Fruit fly (Drosophila melanogaster): ENCODE results near the gene MED28.
A peak's percentile ranks its signal among the peaks of the same experiment; 100 is the strongest.

MED28 gene

dm6 chr3R:25476744-25477143 is at the start of gene MED28, which contains the start of gene CG4553:
Gene MED28, plus strand, starts transcription at chr3R:25477003.
Gene CG4553, minus strand, starts transcription at chr3R:25476915.
- TF ChIP-seq CG8478 (optimal IDR thresholded peaks at IDR 0.05): no peak
- TF ChIP-seq CTCF (optimal IDR thresholded peaks at IDR 0.05): no peak

dm6 chr3R:25427175-25427574 is 49.6 kb upstream of the MED28 start:
- no peak for TF ChIP-seq CG8478 (optimal IDR thresholded peaks at IDR 0.05)
- peak; percentile 50 to 52 for TF ChIP-seq CTCF (optimal IDR thresholded peaks at IDR 0.05)

- TF ChIP-seq CTCF (optimal IDR thresholded peaks at IDR 0.05) (no peak), CG8478 (optimal IDR thresholded peaks at IDR 0.05) (no peak)
Measured at dm6 chr3R:25437254-25437810, 39.5 kb upstream of the MED28 start.

dm6 chr3R:25438353-25438986 is 38.3 kb upstream of the MED28 start:
- TF ChIP-seq CTCF (optimal IDR thresholded peaks at IDR 0.05) (no peak), CG8478 (optimal IDR thresholded peaks at IDR 0.05) (no peak)

dm6 chr3R:25445546-25446400 is 31.0 kb upstream of the MED28 start:
- TF ChIP-seq CG8478 (optimal IDR thresholded peaks at IDR 0.05) (no peak), CTCF (optimal IDR thresholded peaks at IDR 0.05) (no peak)

dm6 chr3R:25446482-25447300 is 30.1 kb upstream of the MED28 start:
- no peak for TF ChIP-seq CTCF (optimal IDR thresholded peaks at IDR 0.05)
- TF ChIP-seq CG8478 (optimal IDR thresholded peaks at IDR 0.05): no peak

dm6 chr3R:25447451-25447850 is 29.4 kb upstream of the MED28 start:
- TF ChIP-seq CTCF (optimal IDR thresholded peaks at IDR 0.05): no peak
- TF ChIP-seq CG8478 (optimal IDR thresholded peaks at IDR 0.05): no peak

- TF ChIP-seq CTCF (optimal IDR thresholded peaks at IDR 0.05) (no peak), CG8478 (optimal IDR thresholded peaks at IDR 0.05) (no peak)
Measured at dm6 chr3R:25448318-25448717, 28.5 kb upstream of the MED28 start.

dm6 chr3R:25448737-25449136 is 28.1 kb upstream of the MED28 start:
- TF ChIP-seq CTCF (optimal IDR thresholded peaks at IDR 0.05) (no peak), CG8478 (optimal IDR thresholded peaks at IDR 0.05) (no peak)

dm6 chr3R:25451832-25452231 is 25.0 kb upstream of the MED28 start:
- TF ChIP-seq CG8478 (optimal IDR thresholded peaks at IDR 0.05) (no peak), CTCF (optimal IDR thresholded peaks at IDR 0.05) (no peak)

dm6 chr3R:25453150-25453680 is 23.6 kb upstream of the MED28 start:
- TF ChIP-seq CTCF (optimal IDR thresholded peaks at IDR 0.05) (no peak), CG8478 (optimal IDR thresholded peaks at IDR 0.05) (no peak)

- TF ChIP-seq CG8478 (optimal IDR thresholded peaks at IDR 0.05): no peak
- TF ChIP-seq CTCF (optimal IDR thresholded peaks at IDR 0.05): no peak
Measured at dm6 chr3R:25457097-25457496, 19.7 kb upstream of the MED28 start.

- TF ChIP-seq CTCF (optimal IDR thresholded peaks at IDR 0.05) (no peak), CG8478 (optimal IDR thresholded peaks at IDR 0.05) (no peak)
Measured at dm6 chr3R:25459200-25459809, 17.5 kb upstream of the MED28 start.

- no peak for TF ChIP-seq CTCF (optimal IDR thresholded peaks at IDR 0.05)
- TF ChIP-seq CG8478 (optimal IDR thresholded peaks at IDR 0.05): no peak
Measured at dm6 chr3R:25460650-25461049, 16.2 kb upstream of the MED28 start.
